Fruit fly (Drosophila melanogaster) whole organism, embryonic: ENCODE results near the gene CG12075.

Experiments used
- Ada2b ChIP-seq: fragments of 200-800 bp; sonication (Bioruptor generic); IDR thresholded peaks from 2 replicates; pipeline ENCODE4 v1.3.6; 2022; ENCODE audit warnings: missing biosample characterization, missing genetic modification characterization
- Adf1 ChIP-seq: fragments of 200-800 bp; sonication (Bioruptor generic); IDR thresholded peaks from 2 replicates; pipeline ENCODE4 v1.3.6; 2022; ENCODE audit warnings: missing biosample characterization, missing genetic modification characterization
- Bgb ChIP-seq: fragments of 200-800 bp; sonication (Bioruptor generic); IDR thresholded peaks from 2 replicates; pipeline ENCODE4 v1.3.6; 2022; ENCODE audit warnings: missing biosample characterization, missing genetic modification characterization; ENCODE audit not compliant: partially characterized antibody
- Bteb2 ChIP-seq: fragments of 200-800 bp; sonication (Bioruptor generic); optimal IDR thresholded peaks from 2 replicates; lab custom pipeline; 2016; ENCODE audit warnings: missing biosample characterization, missing genetic modification characterization
- C15 ChIP-seq: fragments of 200-800 bp; sonication (Bioruptor generic); IDR thresholded peaks from 3 replicates; pipeline ENCODE4 v1.3.6; 2022; ENCODE audit warnings: missing biosample characterization, missing genetic modification characterization
- CG10147 ChIP-seq: fragments of 200-800 bp; sonication (Bioruptor generic); optimal IDR thresholded peaks from 2 replicates; lab custom pipeline; 2019; ENCODE audit warnings: missing biosample characterization, mild to moderate bottlenecking, missing genetic modification characterization, moderate library complexity
- CG10267 ChIP-seq: fragments of 200-800 bp; sonication (Bioruptor generic); optimal IDR thresholded peaks from 2 replicates; lab custom pipeline; 2018; ENCODE audit warnings: missing biosample characterization, mild to moderate bottlenecking, missing genetic modification characterization, moderate library complexity
- CG10565 ChIP-seq: fragments of 200-800 bp; sonication (Bioruptor generic); optimal IDR thresholded peaks from 3 replicates; lab custom pipeline; 2016; ENCODE audit warnings: missing biosample characterization, mild to moderate bottlenecking, missing genetic modification characterization
- CG11398 ChIP-seq: fragments of 200-800 bp; sonication (Bioruptor generic); optimal IDR thresholded peaks from 2 replicates; lab custom pipeline; 2016; ENCODE audit warnings: missing biosample characterization, missing genetic modification characterization
- CG12769 ChIP-seq: fragments of 200-800 bp; sonication (Bioruptor generic); optimal IDR thresholded peaks from 2 replicates; lab custom pipeline; 2019; ENCODE audit warnings: missing biosample characterization, mild to moderate bottlenecking, missing genetic modification characterization, moderate library complexity
- CG12942 ChIP-seq: fragments of 200-800 bp; sonication (Bioruptor generic); optimal IDR thresholded peaks from 3 replicates; lab custom pipeline; 2016; ENCODE audit warnings: missing biosample characterization, missing genetic modification characterization
- CG13424 ChIP-seq: fragments of 200-800 bp; sonication (Bioruptor generic); optimal IDR thresholded peaks from 2 replicates; lab custom pipeline; 2019; ENCODE audit warnings: missing biosample characterization, mild to moderate bottlenecking, missing genetic modification characterization, moderate library complexity
- CG16779 ChIP-seq: fragments of 200-800 bp; sonication (Bioruptor generic); IDR thresholded peaks from 2 replicates; pipeline ENCODE4 v1.3.6; 2022; ENCODE audit warnings: missing biosample characterization, missing genetic modification characterization
- CG16815 ChIP-seq: fragments of 200-800 bp; sonication (Bioruptor generic); optimal IDR thresholded peaks from 3 replicates; lab custom pipeline; 2017; ENCODE audit warnings: missing biosample characterization, mild to moderate bottlenecking, missing genetic modification characterization
- CG17359 ChIP-seq: fragments of 200-800 bp; sonication (Bioruptor generic); optimal IDR thresholded peaks from 3 replicates; lab custom pipeline; 2018; ENCODE audit warnings: missing biosample characterization, mild to moderate bottlenecking, missing genetic modification characterization, moderate library complexity
- CG17612 ChIP-seq: fragments of 200-800 bp; sonication (Bioruptor generic); IDR thresholded peaks from 2 replicates; pipeline ENCODE4 v1.3.6; 2022; ENCODE audit warnings: missing biosample characterization, missing genetic modification characterization
- CG2889 ChIP-seq: fragments of 200-800 bp; sonication (Bioruptor generic); IDR thresholded peaks from 3 replicates; pipeline ENCODE4 v1.3.6; 2022; ENCODE audit warnings: missing biosample characterization, missing genetic modification characterization
- CG34224 ChIP-seq: fragments of 200-800 bp; sonication (Bioruptor generic); IDR thresholded peaks from 3 replicates; pipeline ENCODE4 v1.3.6; 2022; ENCODE audit warnings: missing biosample characterization, missing genetic modification characterization; ENCODE audit not compliant: partially characterized antibody
- CG4282 ChIP-seq: fragments of 200-800 bp; sonication (Bioruptor generic); optimal IDR thresholded peaks from 2 replicates; lab custom pipeline; 2016; ENCODE audit warnings: missing biosample characterization, missing genetic modification characterization
- CG6683 ChIP-seq: fragments of 200-800 bp; sonication (Bioruptor generic); optimal IDR thresholded peaks from 2 replicates; lab custom pipeline; 2017; ENCODE audit warnings: missing biosample characterization, mild to moderate bottlenecking, missing genetic modification characterization, missing genetic modification reagents
- CG8281 ChIP-seq: fragments of 200-800 bp; sonication (Bioruptor generic); optimal IDR thresholded peaks from 2 replicates; lab custom pipeline; 2018; ENCODE audit warnings: missing biosample characterization, mild to moderate bottlenecking, missing genetic modification characterization, moderate library complexity
- CoRest ChIP-seq: fragments of 200-800 bp; sonication (Bioruptor generic); optimal IDR thresholded peaks from 3 replicates; lab custom pipeline; 2018; ENCODE audit warnings: missing biosample characterization, mild to moderate bottlenecking, missing genetic modification characterization, moderate library complexity
- Dip2 ChIP-seq: fragments of 200-800 bp; sonication (Bioruptor generic); IDR thresholded peaks from 2 replicates; pipeline ENCODE4 v1.3.6; 2022; ENCODE audit warnings: missing biosample characterization, missing genetic modification characterization
- ERR ChIP-seq: fragments of 200-800 bp; sonication (Bioruptor generic); optimal IDR thresholded peaks from 2 replicates; lab custom pipeline; 2016; ENCODE audit warnings: missing biosample characterization, missing genetic modification characterization
- GATAe ChIP-seq: fragments of 200-800 bp; sonication (Bioruptor generic); conservative IDR thresholded peaks from 2 replicates; pipeline ENCODE4 v1.3.6; 2022; ENCODE audit warnings: missing biosample characterization, missing genetic modification characterization
- HLH3B ChIP-seq: fragments of 200-800 bp; sonication (Bioruptor generic); IDR thresholded peaks from 2 replicates; pipeline ENCODE4 v1.3.6; 2022; ENCODE audit warnings: missing biosample characterization, missing genetic modification characterization
- Hr39 ChIP-seq: fragments of >200 bp; optimal IDR thresholded peaks from 2 replicates; lab custom pipeline; 2017
- Meics ChIP-seq: fragments of 200-800 bp; sonication (Bioruptor generic); optimal IDR thresholded peaks from 2 replicates; lab custom pipeline; 2017; ENCODE audit warnings: missing biosample characterization, mild to moderate bottlenecking, missing genetic modification characterization
- Sin3A ChIP-seq: fragments of >200 bp; optimal IDR thresholded peaks from 2 replicates; lab custom pipeline; 2018
- Sox102F ChIP-seq: fragments of 200-800 bp; sonication (Bioruptor generic); optimal IDR thresholded peaks from 2 replicates; lab custom pipeline; 2018; ENCODE audit warnings: missing biosample characterization, mild to moderate bottlenecking, missing genetic modification characterization, moderate library complexity
- Usf ChIP-seq: fragments of 200-800 bp; sonication (Bioruptor generic); optimal IDR thresholded peaks from 2 replicates; lab custom pipeline; 2017; ENCODE audit warnings: missing genotype, missing biosample characterization, missing genetic modification characterization
- YL-1 ChIP-seq: fragments of 200-800 bp; sonication (Bioruptor generic); optimal IDR thresholded peaks from 3 replicates; lab custom pipeline; 2017; ENCODE audit warnings: missing biosample characterization, mild to moderate bottlenecking, missing genetic modification characterization
- ap ChIP-seq: fragments of 200-800 bp; sonication (Bioruptor generic); IDR thresholded peaks from 2 replicates; pipeline ENCODE4 v1.3.6; 2022; ENCODE audit warnings: missing biosample characterization, missing genetic modification characterization
- bcd ChIP-seq: fragments of 200-800 bp; sonication (Bioruptor generic); optimal IDR thresholded peaks from 2 replicates; lab custom pipeline; 2017; ENCODE audit warnings: missing biosample characterization, mild to moderate bottlenecking, missing genetic modification characterization
- chinmo ChIP-seq: fragments of 200-800 bp; sonication (Bioruptor generic); IDR thresholded peaks from 4 replicates; pipeline ENCODE4 v1.3.6; 2022; ENCODE audit warnings: missing biosample characterization, missing genetic modification characterization; ENCODE audit not compliant: partially characterized antibody
- disco-r ChIP-seq: fragments of 200-800 bp; sonication (Bioruptor generic); optimal IDR thresholded peaks from 2 replicates; lab custom pipeline; 2016; ENCODE audit warnings: missing biosample characterization, missing genetic modification characterization
- fd96Cb ChIP-seq: fragments of 200-800 bp; sonication (Bioruptor generic); optimal IDR thresholded peaks from 2 replicates; lab custom pipeline; 2018; ENCODE audit warnings: missing biosample characterization, mild to moderate bottlenecking, missing genetic modification characterization, moderate library complexity
- hbn ChIP-seq: fragments of 200-800 bp; sonication (Bioruptor generic); IDR thresholded peaks from 2 replicates; pipeline ENCODE4 v1.3.6; 2022; ENCODE audit warnings: missing biosample characterization, missing genetic modification characterization; ENCODE audit not compliant: partially characterized antibody
- kay ChIP-seq: fragments of 200-800 bp; sonication (Bioruptor generic); optimal IDR thresholded peaks from 2 replicates; lab custom pipeline; 2016; ENCODE audit warnings: missing biosample characterization, missing genetic modification characterization
- mld ChIP-seq: fragments of 200-800 bp; sonication (Bioruptor generic); IDR thresholded peaks from 3 replicates; pipeline ENCODE4 v1.3.6; 2022; ENCODE audit warnings: missing biosample characterization, missing genetic modification characterization; ENCODE audit not compliant: partially characterized antibody
- odd ChIP-seq: fragments of 200-800 bp; sonication (Bioruptor generic); optimal IDR thresholded peaks from 2 replicates; lab custom pipeline; 2017; ENCODE audit warnings: missing biosample characterization, mild to moderate bottlenecking, missing genetic modification characterization
- pan ChIP-seq, 4 experiments: fragments of >200 bp in 3 of 4; fragments of 200-800 bp in 1 of 4; sonication (Bioruptor generic) in 1 of 4; optimal IDR thresholded peaks in 3 of 4; IDR thresholded peaks in 1 of 4; 2 replicates each; pipeline versions ENCODE4 v1.3.6 to Lab custom; 2017 to 2022; ENCODE audit warnings: missing biosample characterization in 2 of 4, missing genetic modification characterization in 2 of 4, mixed read lengths in 1 of 4
- sc ChIP-seq, 3 experiments: fragments of >200 bp in 2 of 3; fragments of 200-800 bp in 1 of 3; sonication (Bioruptor generic) in 1 of 3; optimal IDR thresholded peaks; 2 replicates in 2 of 3; 3 replicates in 1 of 3; lab custom pipeline; 2017; ENCODE audit warnings: mild to moderate bottlenecking in 1 of 3, missing biosample characterization in 1 of 3, missing genetic modification characterization in 1 of 3, missing genetic modification reagents in 1 of 3
- seq ChIP-seq: fragments of 200-800 bp; sonication (Bioruptor generic); IDR thresholded peaks from 2 replicates; pipeline ENCODE4 v1.3.6; 2022; ENCODE audit warnings: missing biosample characterization, missing genetic modification characterization
- slp2 ChIP-seq: fragments of 200-800 bp; sonication (Bioruptor generic); optimal IDR thresholded peaks from 2 replicates; lab custom pipeline; 2016; ENCODE audit warnings: missing biosample characterization, missing genetic modification characterization
- sob ChIP-seq: fragments of 200-800 bp; sonication (Bioruptor generic); IDR thresholded peaks from 2 replicates; pipeline ENCODE4 v1.3.6; 2022; ENCODE audit warnings: missing biosample characterization, missing genetic modification characterization
- sqz ChIP-seq: fragments of 200-800 bp; sonication (Bioruptor generic); optimal IDR thresholded peaks from 3 replicates; lab custom pipeline; 2018; ENCODE audit warnings: missing biosample characterization, mild to moderate bottlenecking, missing genetic modification characterization
- tll ChIP-seq, 2 experiments: fragments of 200-800 bp in 1 of 2; fragments of >200 bp in 1 of 2; sonication (Bioruptor generic) in 1 of 2; optimal IDR thresholded peaks; 2 replicates each; lab custom pipeline; 2017 to 2019; ENCODE audit warnings: missing biosample characterization in 2 of 2, missing genetic modification characterization in 2 of 2, mild to moderate bottlenecking in 1 of 2, moderate library complexity in 1 of 2
- tup ChIP-seq: fragments of 200-800 bp; sonication (Bioruptor generic); optimal IDR thresholded peaks from 2 replicates; lab custom pipeline; 2016; ENCODE audit warnings: missing biosample characterization, mild to moderate bottlenecking, missing genetic modification characterization, moderate library complexity

The CG12075 gene

dm6 chrX:8897859-8898427 lies 59.8 kb downstream of the CG12075 start, which contains the start of gene Moe (continued):
- TF ChIP-seq Bgb (peak; percentile 85), seq (GFP tag; lab: Robert Waterston, UW) (no peak), CG10267 (tag; lab: Kevin White, UChicago) (peak; percentile 38), Bteb2 (GFP tag; lab: Kevin White, UChicago) (peak; percentile 31), Meics (GFP tag; lab: Kevin White, UChicago) (peak; percentile 16), sc (optimal IDR thresholded peaks at IDR 0.05; lab: Kevin White, UChicago) (no peak), sc (GFP tag; optimal IDR thresholded peaks at IDR 0.05; lab: Kevin White, UChicago) (no peak), sob (peak; percentile 52; the same call in 1 of the 2 replicates), Ada2b (GFP tag; lab: Robert Waterston, UW) (peak; percentile 36; the same call in 1 of the 2 replicates), CG6683 (GFP tag; lab: Kevin White, UChicago) (no peak), CG2889 (GFP tag; lab: Robert Waterston, UW) (no peak), CG4282 (GFP tag; lab: Kevin White, UChicago) (peak; percentile 71), mld (GFP tag; lab: Robert Waterston, UW) (peak; percentile 25; the same call in 1 of the 3 replicates), CG13424 (tag; lab: Kevin White, UChicago) (peak; percentile 39), CG34224 (GFP tag; lab: Robert Waterston, UW) (peak; percentile 79; the same call in 2 of the 3 replicates), CG8281 (tag; lab: Kevin White, UChicago) (no peak), CG10147 (GFP tag; lab: Kevin White, UChicago) (peak; percentile 23), CG11398 (GFP tag; lab: Kevin White, UChicago) (peak; percentile 38), odd (GFP tag; lab: Kevin White, UChicago) (no peak), Sin3A (lab: Kevin White, UChicago) (peak; percentile 42), disco-r (no peak), ap (GFP tag; lab: Robert Waterston, UW) (no peak), bcd (GFP tag; lab: Kevin White, UChicago) (peak; percentile 33), Adf1 (GFP tag; lab: Robert Waterston, UW) (no peak), CG16815 (GFP tag; lab: Kevin White, UChicago) (no peak), CG12942 (GFP tag; lab: Kevin White, UChicago) (peak; percentile 46), chinmo (GFP tag; lab: Robert Waterston, UW) (0 out of 4 replicates have a peak, but pooled peaks have one; percentile 41), CG10565 (GFP tag; lab: Kevin White, UChicago) (no peak), pan (optimal IDR thresholded peaks at IDR 0.05; lab: Kevin White, UChicago) (no peak), pan (GFP tag; optimal IDR thresholded peaks at IDR 0.05 in 1 of 2, IDR thresholded peaks at IDR 0.05 in 1 of 2) (peak in 1 of 2 experiments; percentile 47), CG17612 (GFP tag; lab: Robert Waterston, UW) (no peak), Dip2 (GFP tag; lab: Robert Waterston, UW) (no peak), GATAe (no peak), kay (GFP tag; lab: Kevin White, UChicago) (no peak), sqz (GFP tag; lab: Kevin White, UChicago) (peak; percentile 86), YL-1 (GFP tag; lab: Kevin White, UChicago) (peak; percentile 1), tll (GFP tag; optimal IDR thresholded peaks at IDR 0.05; lab: Kevin White, UChicago) (no peak), CoRest (tag; lab: Kevin White, UChicago) (peak; percentile 59), hbn (GFP tag; lab: Robert Waterston, UW) (peak; percentile 78), tup (no peak), ERR (GFP tag; lab: Kevin White, UChicago) (peak; percentile 55), HLH3B (GFP tag; lab: Robert Waterston, UW) (0 out of 2 replicates have a peak, but pooled peaks have one; percentile 26), C15 (no peak), Usf (GFP tag; lab: Kevin White, UChicago) (no peak), fd96Cb (tag; lab: Kevin White, UChicago) (no peak), CG16779 (GFP tag; lab: Robert Waterston, UW) (no peak), Hr39 (lab: Kevin White, UChicago) (no peak), CG17359 (no peak), CG12769 (tag; lab: Kevin White, UChicago) (no peak), slp2 (GFP tag; lab: Kevin White, UChicago) (peak; percentile 31), Sox102F (peak; percentile 21)
